Fruit fly (Drosophila melanogaster): Measurements from ENCODE around the gene eIF3g1.

The eIF3g1 gene

dm6 chrX:2608470-2609157 lies 1.5 kb downstream of the eIF3g1 start, which contains the start of gene Smyd3 (continued):
- TF ChIP-seq CG13424 (tag; optimal IDR thresholded peaks at IDR 0.05) (peak; percentile 73), CTCF (GFP tag; optimal IDR thresholded peaks at IDR 0.05) (no peak), Optix (GFP tag; IDR thresholded peaks at IDR 0.05) (peak; percentile 65), CG1647 (GFP tag; optimal IDR thresholded peaks at IDR 0.05) (peak; percentile 63), al (GFP tag; IDR thresholded peaks at IDR 0.05) (peak; percentile 67), Spps (tag; optimal IDR thresholded peaks at IDR 0.05) (peak; percentile 40), Blimp-1 (GFP tag; optimal IDR thresholded peaks at IDR 0.05) (no peak), sc (optimal IDR thresholded peaks at IDR 0.05) (no peak), sc (GFP tag; optimal IDR thresholded peaks at IDR 0.05) (peak; percentile 42), CG7786 (GFP tag; optimal IDR thresholded peaks at IDR 0.05) (peak; percentile 58), CG17612 (GFP tag; IDR thresholded peaks at IDR 0.05) (peak; percentile 69), stc (GFP tag; IDR thresholded peaks at IDR 0.05) (peak; percentile 79; the same call in 1 of the 2 replicates), Dip3 (GFP tag; optimal IDR thresholded peaks at IDR 0.05) (peak; percentile 82), Lhr (GFP tag; optimal IDR thresholded peaks at IDR 0.05) (no peak), Pdp1 (GFP tag; optimal IDR thresholded peaks at IDR 0.05) (peak; percentile 62 to 79), CG30403 (GFP tag; optimal IDR thresholded peaks at IDR 0.05) (peak; percentile 85), ara (GFP tag; IDR thresholded peaks at IDR 0.05) (peak; percentile 82), CG4820 (GFP tag; optimal IDR thresholded peaks at IDR 0.05) (peak; percentile 56), Hmr (GFP tag; optimal IDR thresholded peaks at IDR 0.05) (peak; percentile 80), tgo (GFP tag; IDR thresholded peaks at IDR 0.05) (peak; percentile 85), CG8089 (GFP tag; optimal IDR thresholded peaks at IDR 0.05) (peak; percentile 32), CG13296 (GFP tag; optimal IDR thresholded peaks at IDR 0.05) (peak; percentile 72), CG9609 (GFP tag; optimal IDR thresholded peaks at IDR 0.05) (peak; percentile 65), prd (optimal IDR thresholded peaks at IDR 0.05) (no peak), prd (GFP tag; IDR thresholded peaks at IDR 0.05) (peak; percentile 86), CG18262 (tag; optimal IDR thresholded peaks at IDR 0.05) (peak; percentile 66), CG17361 (GFP tag; IDR thresholded peaks at IDR 0.05) (peak; percentile 66), CG6765 (GFP tag; optimal IDR thresholded peaks at IDR 0.05) (peak; percentile 48), CG10959 (GFP tag; IDR thresholded peaks at IDR 0.05) (peak; percentile 62), CG14965 (GFP tag; optimal IDR thresholded peaks at IDR 0.05; ENCODE audit: borderline replicate concordance) (no peak), CG2116 (GFP tag; optimal IDR thresholded peaks at IDR 0.05) (peak; percentile 42), gsb-n (tag; optimal IDR thresholded peaks at IDR 0.05) (no peak), Chrac-16 (GFP tag; optimal IDR thresholded peaks at IDR 0.05) (peak; percentile 80), Sry-δ (GFP tag; optimal IDR thresholded peaks at IDR 0.05) (peak; percentile 39), sr (GFP tag; IDR thresholded peaks at IDR 0.05) (peak; percentile 31; the same call in 1 of the 3 replicates), CG6175 (GFP tag; IDR thresholded peaks at IDR 0.05) (peak; percentile 67; the same call in 1 of the 3 replicates), z (GFP tag; IDR thresholded peaks at IDR 0.05) (no peak), Hr3 (GFP tag; optimal IDR thresholded peaks at IDR 0.05) (peak; percentile 72), Atf3 (GFP tag; optimal IDR thresholded peaks at IDR 0.05) (peak; percentile 42), CG8290 (GFP tag; optimal IDR thresholded peaks at IDR 0.05) (peak; percentile 61), CG8290 (tag; optimal IDR thresholded peaks at IDR 0.05) (no peak), CG1602 (GFP tag; optimal IDR thresholded peaks at IDR 0.05) (peak; percentile 71), CG4707 (GFP tag; optimal IDR thresholded peaks at IDR 0.05) (peak; percentile 69), CG6791 (GFP tag; IDR thresholded peaks at IDR 0.05; ENCODE audit: partially characterized antibody) (no peak), nerfin-1 (tag; optimal IDR thresholded peaks at IDR 0.05) (peak; percentile 29), CG15073 (GFP tag; optimal IDR thresholded peaks at IDR 0.05) (no peak), CG5953 (GFP tag; IDR thresholded peaks at IDR 0.05) (peak; percentile 78), br (optimal IDR thresholded peaks at IDR 0.05) (no peak), da (GFP tag; optimal IDR thresholded peaks at IDR 0.05) (peak; percentile 17), Dbx (GFP tag; IDR thresholded peaks at IDR 0.05) (peak; percentile 81; the same call in 2 of the 3 replicates), CG9727 (GFP tag; optimal IDR thresholded peaks at IDR 0.05) (peak; percentile 73), pnt (GFP tag; optimal IDR thresholded peaks at IDR 0.05) (peak; percentile 61)
